Worm (Caenorhabditis elegans): ENCODE results near the gene nep-12.
A peak's percentile ranks its signal among the peaks of the same experiment; 100 is the strongest.
"Not testable (repeated sequence)": the region's sequence is repeated elsewhere in the genome, so short reads cannot be mapped to it uniquely, and the experiment has no call there.

nep-12 gene

DNA sequence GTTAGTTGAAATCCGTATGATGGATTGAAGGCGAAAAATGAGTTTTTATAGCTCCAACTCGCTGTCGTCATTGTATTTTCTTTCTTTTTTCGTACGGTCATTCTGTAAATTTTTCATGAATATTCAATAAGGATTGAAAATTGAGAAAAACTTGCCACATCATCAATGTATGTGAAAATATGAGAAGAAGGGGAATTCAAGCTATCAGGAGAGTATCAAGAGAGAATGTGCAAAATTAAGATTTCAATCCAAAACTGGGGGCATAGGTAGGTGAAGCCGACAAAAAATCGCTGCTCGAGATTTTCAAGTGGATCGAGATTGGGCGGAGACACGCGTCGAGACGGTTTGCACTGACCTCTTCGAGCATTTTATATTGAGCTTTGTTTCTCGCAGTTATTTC is at the start of gene nep-12:
nep-12 (minus strand) TSS at position 101 of the 400 bp plus-strand sequence.
- TF ChIP-seq mdt-29 (GFP tag; IDR thresholded peaks at IDR 0.05), result no peak

DNA sequence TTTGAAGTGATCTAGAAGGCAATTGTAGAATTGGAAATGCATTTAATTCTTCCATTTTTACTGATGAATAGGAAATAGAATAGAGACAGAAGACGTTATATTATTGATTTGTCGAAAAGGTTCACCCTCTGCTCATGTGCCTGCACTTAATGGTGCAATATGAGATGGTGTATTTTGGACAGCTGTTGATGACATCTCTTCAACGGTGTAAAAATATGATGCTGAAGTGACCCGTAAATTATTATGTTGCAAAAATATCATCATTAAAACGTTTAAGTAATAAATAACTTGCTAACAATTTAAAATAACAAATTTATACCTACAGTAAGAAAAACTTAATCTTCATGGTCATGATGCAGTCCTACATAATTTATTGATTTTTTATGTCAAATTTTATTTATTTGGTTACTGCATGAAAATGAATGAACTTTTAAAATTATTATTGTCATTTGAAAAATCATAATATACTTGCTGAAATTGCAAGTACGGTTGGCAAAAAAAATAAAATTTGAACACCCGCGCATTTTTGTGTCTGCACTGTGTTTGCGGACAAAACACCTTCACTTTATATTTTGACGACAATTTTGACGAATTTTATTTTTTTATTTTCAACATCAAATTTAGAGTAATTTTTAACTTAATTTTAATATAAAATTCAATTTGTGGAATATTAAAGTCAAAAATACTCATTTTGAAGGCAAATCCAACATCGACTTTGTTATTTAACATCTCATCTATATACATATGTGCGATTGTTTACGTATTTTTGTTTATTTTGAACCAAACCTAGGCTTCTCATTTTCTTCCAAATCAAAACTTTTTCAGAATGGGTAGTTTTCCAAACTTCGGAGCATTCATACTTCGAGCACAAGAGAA is 43.6 kb upstream of the nep-12 start, which contains the start of the genes fbxb-88 and tbck-1:
fbxb-88 (minus strand) TSS at position 151 of the 876 bp plus-strand sequence.
tbck-1 (plus strand) TSS at position 826 of the 876 bp plus-strand sequence.
- TF ChIP-seq dpl-1 (GFP tag; optimal IDR thresholded peaks at IDR 0.05), result peak; percentile 96
- TF ChIP-seq hmg-1.1 (GFP tag; IDR thresholded peaks at IDR 0.05), result no peak
- no peak for TF ChIP-seq lim-7 (GFP tag; IDR thresholded peaks at IDR 0.05)
- no peak for TF ChIP-seq F26F4.8 (GFP tag; conservative IDR thresholded peaks at IDR 0.05)
- no peak for TF ChIP-seq hlh-30 (tag; optimal IDR thresholded peaks at IDR 0.05; ENCODE audit: insufficient read depth)
- no peak for TF ChIP-seq mxl-3 (GFP tag; optimal IDR thresholded peaks at IDR 0.05)
- no peak for TF ChIP-seq mxl-2 (GFP tag; conservative IDR thresholded peaks at IDR 0.05)
- no peak for TF ChIP-seq zip-2 (tag; optimal IDR thresholded peaks at IDR 0.05)
- TF ChIP-seq ZK337.2 (GFP tag; IDR thresholded peaks at IDR 0.05), result no peak
- TF ChIP-seq F10B5.3 (tag; optimal IDR thresholded peaks at IDR 0.05), result no peak
- TF ChIP-seq saeg-2 (GFP tag; IDR thresholded peaks at IDR 0.05), result no peak
- no peak for TF ChIP-seq ceh-62 (tag; optimal IDR thresholded peaks at IDR 0.05)
- peak; percentile 58 for TF ChIP-seq T20F7.1 (GFP tag; optimal IDR thresholded peaks at IDR 0.05)
- no peak for TF ChIP-seq nhr-28 (tag; optimal IDR thresholded peaks at IDR 0.05)
- no peak for TF ChIP-seq nhr-25 (tag; optimal IDR thresholded peaks at IDR 0.05; ENCODE audit: borderline replicate concordance, insufficient read depth)
- no peak for TF ChIP-seq ces-1 (GFP tag; optimal IDR thresholded peaks at IDR 0.05)
- TF ChIP-seq nhr-41 (GFP tag; IDR thresholded peaks at IDR 0.05), result no peak
- TF ChIP-seq rbr-2 (tag; optimal IDR thresholded peaks at IDR 0.05), result peak; percentile 38
- no peak for TF ChIP-seq madf-9 (GFP tag; conservative IDR thresholded peaks at IDR 0.05)
- TF ChIP-seq nhr-237 (tag; optimal IDR thresholded peaks at IDR 0.05), result no peak
- TF ChIP-seq aly-2 (tag; optimal IDR thresholded peaks at IDR 0.05), result no peak

DNA sequence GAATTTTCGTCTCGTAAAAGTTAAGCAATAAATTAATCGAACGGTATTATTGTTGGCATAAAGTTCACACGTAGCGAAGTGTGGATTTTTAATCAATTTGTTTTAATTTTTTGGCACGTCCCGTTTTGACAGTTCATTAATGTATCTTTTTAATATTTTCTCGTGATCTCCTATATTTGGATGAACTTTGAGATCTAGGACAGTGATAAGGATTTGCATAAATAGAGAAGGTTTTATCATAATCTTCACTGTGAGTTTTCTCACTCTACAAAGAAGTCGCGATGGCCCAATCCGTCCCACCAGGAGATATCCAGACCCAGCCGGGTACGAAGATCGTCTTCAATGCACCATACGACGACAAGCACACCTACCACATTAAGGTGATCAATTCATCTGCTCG is 40.8 kb upstream of the nep-12 start, which contains the start of the genes C33F10.8 and msp-40:
C33F10.8 (minus strand) TSS at position 101 of the 400 bp plus-strand sequence.
msp-40 (plus strand) TSS at position 282 of the 400 bp plus-strand sequence.
- not testable (repeated sequence) for TF ChIP-seq T20F7.1 (GFP tag; optimal IDR thresholded peaks at IDR 0.05); saeg-2 (GFP tag; IDR thresholded peaks at IDR 0.05); snpc-4 (tag; optimal IDR thresholded peaks at IDR 0.05)

DNA sequence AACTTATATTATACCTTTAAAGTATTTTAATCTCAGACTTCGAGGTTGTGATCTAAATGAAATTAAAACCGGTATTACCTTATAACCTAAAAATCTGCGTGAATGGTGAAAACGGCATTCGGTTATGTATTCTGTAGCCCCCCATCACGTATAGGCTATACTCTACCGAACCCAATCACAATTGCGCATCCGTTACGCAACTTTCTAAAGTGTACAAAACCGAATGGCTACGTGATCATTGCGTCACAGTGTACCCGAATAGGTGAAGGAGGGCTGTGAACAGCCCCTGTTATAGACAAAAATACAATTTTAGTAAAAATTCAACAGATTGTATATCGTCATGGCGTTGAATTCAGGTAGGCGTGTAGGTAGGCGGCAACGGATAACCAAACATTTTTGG is 38.3 kb upstream of the nep-12 start:
- TF ChIP-seq hlh-11 (tag; optimal IDR thresholded peaks at IDR 0.05) (no peak), spr-3 (GFP tag; optimal IDR thresholded peaks at IDR 0.05) (no peak), D1046.2 (GFP tag; IDR thresholded peaks at IDR 0.05) (no peak), duxl-1 (tag; optimal IDR thresholded peaks at IDR 0.05; ENCODE audit: poor library complexity) (no peak), nhr-28 (tag; optimal IDR thresholded peaks at IDR 0.05) (peak; percentile 87), nhr-25 (tag; optimal IDR thresholded peaks at IDR 0.05; ENCODE audit: borderline replicate concordance, insufficient read depth) (no peak), zfp-2 (tag; optimal IDR thresholded peaks at IDR 0.05) (no peak)

DNA sequence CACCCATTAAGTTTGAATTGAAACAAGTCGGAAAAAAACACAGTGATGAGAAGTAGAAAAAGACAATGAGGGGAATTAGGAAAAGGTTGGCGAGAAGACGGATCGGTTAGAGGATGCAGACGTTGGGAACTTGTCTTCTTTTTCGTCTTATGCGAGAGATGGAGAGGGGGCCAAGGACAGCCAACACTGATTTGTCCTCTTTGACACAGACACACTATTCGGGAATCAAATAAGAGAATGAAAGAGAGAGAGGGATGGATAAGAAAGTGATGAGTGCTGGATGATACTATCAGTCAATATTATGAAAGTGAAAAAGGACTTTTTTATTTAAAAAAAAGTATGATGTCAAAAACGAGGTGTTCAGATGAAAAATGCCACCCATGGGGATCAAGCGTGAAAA is 37.4 kb upstream of the nep-12 start, which contains the start of gene lact-5:
lact-5 (minus strand) TSS at position 1 of the 400 bp plus-strand sequence.
- TF ChIP-seq mxl-3 (GFP tag; optimal IDR thresholded peaks at IDR 0.05), result peak; percentile 22
- no peak for TF ChIP-seq dve-1 (tag; optimal IDR thresholded peaks at IDR 0.05; ENCODE audit: insufficient read depth)
- TF ChIP-seq nhr-28 (tag; optimal IDR thresholded peaks at IDR 0.05), result peak; percentile 64
- TF ChIP-seq unc-62 (GFP tag; optimal IDR thresholded peaks at IDR 0.05 in 1 of 2), result no peak
- TF ChIP-seq unc-62 (tag; optimal IDR thresholded peaks at IDR 0.05), result no peak
- no peak for TF ChIP-seq ama-1 (optimal IDR thresholded peaks at IDR 0.05)
- TF ChIP-seq nhr-48 (tag; optimal IDR thresholded peaks at IDR 0.05), result peak; percentile 46
- no peak for TF ChIP-seq daf-8 (GFP tag; IDR thresholded peaks at IDR 0.05)
- TF ChIP-seq aly-2 (tag; optimal IDR thresholded peaks at IDR 0.05), result no peak
- TF ChIP-seq saeg-2 (GFP tag; IDR thresholded peaks at IDR 0.05), result no peak
